Fruit fly (Drosophila melanogaster): ENCODE measurements around the gene Lk.

dm6 chr3L:14552041-14552924 is 8.3 kb downstream of the Lk start:
- no peak for TF ChIP-seq CG17385 (GFP tag; optimal IDR thresholded peaks at IDR 0.05)
- TF ChIP-seq CG4707 (GFP tag; optimal IDR thresholded peaks at IDR 0.05): no peak
- TF ChIP-seq kah (GFP tag; optimal IDR thresholded peaks at IDR 0.05): no peak
